Worm (Caenorhabditis elegans) whole organism, L1 larva: Measurements from ENCODE around the gene Y105C5A.12.

Experiments
- aha-1 ChIP-seq: fragments of 150-350 bp; optimal IDR thresholded peaks from 2 replicates; lab custom pipeline; 2014; ENCODE audit warnings: missing biosample characterization, missing genetic modification characterization
- ama-1 ChIP-seq: fragments of 150-350 bp; optimal IDR thresholded peaks from 2 replicates; lab custom pipeline; 2014
- fkh-10 ChIP-seq: sonication (generic microtip); optimal IDR thresholded peaks from 2 replicates; lab custom pipeline; 2017; ENCODE audit warnings: missing biosample characterization, missing genetic modification reagents, missing genetic modification characterization
- hpl-2 ChIP-seq: fragments of 150-350 bp; optimal IDR thresholded peaks from 2 replicates; lab custom pipeline; 2014; ENCODE audit warnings: missing biosample characterization, missing genetic modification reagents, missing genetic modification characterization
- jun-1 ChIP-seq: fragments of 150-350 bp; optimal IDR thresholded peaks from 2 replicates; lab custom pipeline; 2014; ENCODE audit warnings: missing biosample characterization, missing genetic modification reagents, missing genetic modification characterization
- lin-13 ChIP-seq: fragments of 150-350 bp; optimal IDR thresholded peaks from 2 replicates; lab custom pipeline; 2014; ENCODE audit warnings: missing biosample characterization, missing genetic modification reagents, missing genetic modification characterization
- lin-39 ChIP-seq: fragments of 150-350 bp; optimal IDR thresholded peaks from 2 replicates; lab custom pipeline; 2014; ENCODE audit warnings: missing biosample characterization, missing genetic modification reagents, missing genetic modification characterization
- lsy-2 ChIP-seq, 2 experiments: fragments of 150-350 bp; optimal IDR thresholded peaks; 2 replicates each; lab custom pipeline; 2014; ENCODE audit warnings: missing biosample characterization in 2 of 2, missing genetic modification characterization in 2 of 2
- mep-1 ChIP-seq: fragments of 150-350 bp; optimal IDR thresholded peaks from 2 replicates; lab custom pipeline; 2014; ENCODE audit warnings: missing biosample characterization, missing genetic modification characterization
- nhr-71 ChIP-seq: sonication (generic microtip); optimal IDR thresholded peaks from 2 replicates; lab custom pipeline; 2016; ENCODE audit warnings: mild to moderate bottlenecking, missing genetic modification characterization, moderate library complexity, missing compliant biosample characterization
- tbx-2 ChIP-seq: sonication (generic microtip); optimal IDR thresholded peaks from 2 replicates; lab custom pipeline; 2016; ENCODE audit warnings: missing genetic modification characterization, missing compliant biosample characterization
- unc-130 ChIP-seq: fragments of 150-350 bp; optimal IDR thresholded peaks from 2 replicates; lab custom pipeline; 2017; ENCODE audit warnings: missing biosample characterization, missing genetic modification characterization, inconsistent platforms
- unc-30 ChIP-seq: sonication (generic microtip); optimal IDR thresholded peaks from 2 replicates; lab custom pipeline; 2017; ENCODE audit warnings: missing biosample characterization, missing genetic modification characterization
- zag-1 ChIP-seq: fragments of 150-350 bp; optimal IDR thresholded peaks from 2 replicates; lab custom pipeline; 2014; ENCODE audit warnings: missing biosample characterization, missing genetic modification characterization

DNA sequence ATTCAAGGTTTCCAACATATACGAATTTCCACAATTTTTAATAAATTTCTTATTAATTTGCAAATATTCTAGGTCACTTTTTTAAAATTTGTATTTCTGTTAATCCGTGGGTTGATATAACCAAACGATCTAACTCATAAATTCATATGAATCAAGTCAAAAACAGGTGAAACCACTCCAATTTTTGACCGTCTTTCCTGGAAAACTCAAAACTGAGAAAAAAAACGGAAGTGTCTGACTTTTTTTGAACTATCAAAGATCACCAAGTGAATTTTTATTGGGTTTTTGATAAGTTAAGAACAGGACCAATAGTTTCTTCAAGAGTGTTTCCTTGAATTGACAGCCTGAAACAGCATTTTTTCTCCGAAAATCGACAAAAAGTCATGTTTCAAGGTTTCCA is 46.2 kb upstream of the Y105C5A.12 start:
- TF ChIP-seq lsy-2 (tag; optimal IDR thresholded peaks at IDR 0.05; lab: Kevin White, UChicago) (no peak), ama-1 (lab: Kevin White, UChicago) (no peak), aha-1 (no peak), fkh-10 (GFP tag; lab: Kevin White, UChicago) (no peak), unc-130 (tag; lab: Kevin White, UChicago) (no peak), unc-30 (tag; lab: Kevin White, UChicago) (no peak), zag-1 (tag; lab: Kevin White, UChicago) (no peak), lin-13 (GFP tag; lab: Kevin White, UChicago) (no peak), tbx-2 (tag; lab: Kevin White, UChicago) (no peak), nhr-71 (no peak), lin-39 (tag; lab: Kevin White, UChicago) (no peak), jun-1 (tag; lab: Kevin White, UChicago) (no peak), hpl-2 (GFP tag; lab: Kevin White, UChicago) (no peak), mep-1 (tag; lab: Kevin White, UChicago) (no peak)
